Fruit fly (Drosophila melanogaster) whole organism, embryonic: ENCODE measurements around the gene CG13380.

ENCODE experiments used
- Aef1 ChIP-seq: fragments of 200-800 bp; sonication (Bioruptor generic); IDR thresholded peaks from 3 replicates; pipeline ENCODE4 v1.3.6; 2022; ENCODE audit warnings: missing biosample characterization, missing genetic modification characterization
- C15 ChIP-seq: fragments of 200-800 bp; sonication (Bioruptor generic); IDR thresholded peaks from 3 replicates; pipeline ENCODE4 v1.3.6; 2022; ENCODE audit warnings: missing biosample characterization, missing genetic modification characterization
- CG10543 ChIP-seq: fragments of 200-800 bp; sonication (Bioruptor generic); optimal IDR thresholded peaks from 3 replicates; lab custom pipeline; 2017; ENCODE audit warnings: missing biosample characterization, mild to moderate bottlenecking, missing genetic modification characterization, moderate library complexity
- CG12769 ChIP-seq: fragments of 200-800 bp; sonication (Bioruptor generic); optimal IDR thresholded peaks from 2 replicates; lab custom pipeline; 2019; ENCODE audit warnings: missing biosample characterization, mild to moderate bottlenecking, missing genetic modification characterization, moderate library complexity
- CG14441 ChIP-seq: fragments of 200-800 bp; sonication (Bioruptor generic); IDR thresholded peaks from 2 replicates; pipeline ENCODE4 v1.3.6; 2022; ENCODE audit warnings: missing biosample characterization, missing genetic modification characterization
- CG15514 ChIP-seq: fragments of 200-800 bp; sonication (Bioruptor generic); optimal IDR thresholded peaks from 3 replicates; lab custom pipeline; 2017; ENCODE audit warnings: missing biosample characterization, missing genetic modification characterization, mild to moderate bottlenecking, moderate library complexity, missing genetic modification reagents
- CG17385 ChIP-seq: fragments of 200-800 bp; sonication (Bioruptor generic); optimal IDR thresholded peaks from 3 replicates; lab custom pipeline; 2018; ENCODE audit warnings: missing biosample characterization, mild to moderate bottlenecking, missing genetic modification characterization
- CG18011 ChIP-seq: fragments of 200-800 bp; sonication (Bioruptor generic); optimal IDR thresholded peaks from 2 replicates; lab custom pipeline; 2017; ENCODE audit warnings: missing biosample characterization, missing genetic modification characterization, mild to moderate bottlenecking, moderate library complexity, missing genotype
- CG18619 ChIP-seq: fragments of 200-800 bp; sonication (Bioruptor generic); optimal IDR thresholded peaks from 3 replicates; lab custom pipeline; 2017; ENCODE audit warnings: missing biosample characterization, mild to moderate bottlenecking, missing genetic modification characterization
- CG6272 ChIP-seq: fragments of 200-800 bp; sonication (Bioruptor generic); IDR thresholded peaks from 2 replicates; pipeline ENCODE4 v1.3.6; 2022; ENCODE audit warnings: missing biosample characterization, missing genetic modification characterization
- CG8290 ChIP-seq, 3 experiments: fragments of 200-800 bp; sonication (Bioruptor generic); optimal IDR thresholded peaks; 2 replicates each; lab custom pipeline; 2016 to 2019; ENCODE audit warnings: missing biosample characterization in 3 of 3, missing genetic modification characterization in 3 of 3, mild to moderate bottlenecking in 2 of 3, moderate library complexity in 1 of 3
- GATAe ChIP-seq: fragments of 200-800 bp; sonication (Bioruptor generic); conservative IDR thresholded peaks from 2 replicates; pipeline ENCODE4 v1.3.6; 2022; ENCODE audit warnings: missing biosample characterization, missing genetic modification characterization
- HmgZ ChIP-seq: fragments of 200-800 bp; sonication (Bioruptor generic); optimal IDR thresholded peaks from 2 replicates; lab custom pipeline; 2018; ENCODE audit warnings: missing biosample characterization, mild to moderate bottlenecking, missing genetic modification characterization
- Hmr ChIP-seq: fragments of 200-800 bp; sonication (Bioruptor generic); optimal IDR thresholded peaks from 3 replicates; lab custom pipeline; 2017; ENCODE audit warnings: mild to moderate bottlenecking, missing biosample characterization, missing genetic modification reagents, missing genetic modification characterization
- Hr78 ChIP-seq, 2 experiments: fragments of 200-800 bp in 1 of 2; fragments of >200 bp in 1 of 2; sonication (Bioruptor generic) in 1 of 2; optimal IDR thresholded peaks; 2 replicates each; lab custom pipeline; 2017 to 2019; ENCODE audit warnings: missing biosample characterization in 2 of 2, missing genetic modification characterization in 2 of 2, mild to moderate bottlenecking in 1 of 2, moderate library complexity in 1 of 2
- Med ChIP-seq: fragments of 200-800 bp; sonication (Bioruptor generic); peaks from one replicate; lab custom pipeline; 2016; ENCODE audit warnings: missing biosample characterization, missing genetic modification characterization, mild to moderate bottlenecking, inconsistent platforms, moderate library complexity
- Neu2 ChIP-seq: fragments of 200-800 bp; sonication (Bioruptor generic); optimal IDR thresholded peaks from 3 replicates; lab custom pipeline; 2016; ENCODE audit warnings: missing biosample characterization, missing genetic modification characterization, borderline replicate concordance
- PHDP ChIP-seq: fragments of 200-800 bp; sonication (Bioruptor generic); optimal IDR thresholded peaks from 3 replicates; lab custom pipeline; 2018; ENCODE audit warnings: missing biosample characterization, mild to moderate bottlenecking, missing genetic modification characterization, moderate library complexity
- Pdp1 ChIP-seq, 2 experiments: fragments of 200-800 bp; sonication (Bioruptor generic); optimal IDR thresholded peaks; 3 replicates each; lab custom pipeline; 2016; ENCODE audit warnings: missing biosample characterization in 2 of 2, missing genetic modification characterization in 2 of 2, mild to moderate bottlenecking in 1 of 2, moderate library complexity in 1 of 2
- Rx ChIP-seq: fragments of 200-800 bp; sonication (Bioruptor generic); IDR thresholded peaks from 2 replicates; pipeline ENCODE4 v1.3.6; 2022; ENCODE audit warnings: missing biosample characterization, missing genetic modification characterization
- Spps ChIP-seq: fragments of 200-800 bp; sonication (Bioruptor generic); optimal IDR thresholded peaks from 2 replicates; lab custom pipeline; 2018; ENCODE audit warnings: missing biosample characterization, mild to moderate bottlenecking, missing genetic modification characterization
- Vsx1 ChIP-seq: fragments of 200-800 bp; sonication (Bioruptor generic); optimal IDR thresholded peaks from 2 replicates; lab custom pipeline; 2017; ENCODE audit warnings: missing biosample characterization, mild to moderate bottlenecking, missing genetic modification characterization, missing genetic modification reagents
- caup ChIP-seq: fragments of 200-800 bp; sonication (Bioruptor generic); optimal IDR thresholded peaks from 3 replicates; lab custom pipeline; 2017; ENCODE audit warnings: missing biosample characterization, mild to moderate bottlenecking, missing genetic modification characterization, moderate library complexity; ENCODE audit not compliant: severe bottlenecking
- chinmo ChIP-seq: fragments of 200-800 bp; sonication (Bioruptor generic); IDR thresholded peaks from 4 replicates; pipeline ENCODE4 v1.3.6; 2022; ENCODE audit warnings: missing biosample characterization, missing genetic modification characterization; ENCODE audit not compliant: partially characterized antibody
- croc ChIP-seq: fragments of 200-800 bp; sonication (Bioruptor generic); conservative IDR thresholded peaks from 3 replicates; pipeline ENCODE4 v1.3.6; 2022; ENCODE audit warnings: missing biosample characterization, missing genetic modification characterization
- crol ChIP-seq: fragments of 200-800 bp; sonication (Bioruptor generic); IDR thresholded peaks from 2 replicates; pipeline ENCODE4 v1.3.6; 2022; ENCODE audit warnings: missing biosample characterization, missing genetic modification characterization
- cwo ChIP-seq: fragments of 200-800 bp; sonication (Bioruptor generic); optimal IDR thresholded peaks from 3 replicates; lab custom pipeline; 2017; ENCODE audit warnings: missing biosample characterization, missing genetic modification characterization, mild to moderate bottlenecking, moderate library complexity, missing genetic modification reagents
- exex ChIP-seq: fragments of 200-800 bp; sonication (Bioruptor generic); optimal IDR thresholded peaks from 4 replicates; lab custom pipeline; 2018; ENCODE audit warnings: missing biosample characterization, mild to moderate bottlenecking, missing genetic modification characterization, moderate library complexity
- grn ChIP-seq: fragments of 200-800 bp; sonication (Bioruptor generic); optimal IDR thresholded peaks from 3 replicates; lab custom pipeline; 2017; ENCODE audit warnings: missing biosample characterization, missing genetic modification characterization
- lab ChIP-seq: fragments of 200-800 bp; sonication (Bioruptor generic); optimal IDR thresholded peaks from 3 replicates; lab custom pipeline; 2017; ENCODE audit warnings: missing biosample characterization, missing genetic modification characterization, mild to moderate bottlenecking, moderate library complexity, missing genetic modification reagents
- lola ChIP-seq, 3 experiments: fragments of >200 bp in 2 of 3; fragments of 200-800 bp in 1 of 3; sonication (Bioruptor generic) in 1 of 3; optimal IDR thresholded peaks; 2 replicates each; lab custom pipeline; 2017 to 2019; ENCODE audit warnings: missing biosample characterization in 3 of 3, missing genetic modification characterization in 3 of 3, mild to moderate bottlenecking in 1 of 3, moderate library complexity in 1 of 3
- mirr ChIP-seq: fragments of 200-800 bp; sonication (Bioruptor generic); optimal IDR thresholded peaks from 3 replicates; lab custom pipeline; 2018; ENCODE audit warnings: missing biosample characterization, mild to moderate bottlenecking, missing genetic modification characterization
- org-1 ChIP-seq: fragments of 200-800 bp; sonication (Bioruptor generic); optimal IDR thresholded peaks from 2 replicates; lab custom pipeline; 2017; ENCODE audit warnings: missing biosample characterization, missing genetic modification characterization
- pros ChIP-seq: fragments of 200-800 bp; sonication (Bioruptor generic); optimal IDR thresholded peaks from 3 replicates; lab custom pipeline; 2019; ENCODE audit warnings: missing biosample characterization, mild to moderate bottlenecking, missing genetic modification characterization, moderate library complexity
- sd ChIP-seq: fragments of 200-800 bp; sonication (Bioruptor generic); optimal IDR thresholded peaks from 3 replicates; lab custom pipeline; 2018; ENCODE audit warnings: missing biosample characterization, mild to moderate bottlenecking, missing genetic modification characterization, moderate library complexity
- stwl ChIP-seq: fragments of 200-800 bp; sonication (Bioruptor generic); optimal IDR thresholded peaks from 3 replicates; lab custom pipeline; 2018; ENCODE audit warnings: missing biosample characterization, mild to moderate bottlenecking, missing genetic modification characterization, moderate library complexity
- sug ChIP-seq: fragments of 200-800 bp; optimal IDR thresholded peaks from 2 replicates; lab custom pipeline; 2019; ENCODE audit warnings: missing biosample characterization, mild to moderate bottlenecking, missing genetic modification characterization, moderate library complexity
- tna ChIP-seq: fragments of 200-800 bp; sonication (Bioruptor generic); IDR thresholded peaks from 2 replicates; pipeline ENCODE4 v1.3.6; 2022; ENCODE audit warnings: missing biosample characterization, missing genetic modification characterization; ENCODE audit not compliant: partially characterized antibody
- tup ChIP-seq: fragments of 200-800 bp; sonication (Bioruptor generic); optimal IDR thresholded peaks from 2 replicates; lab custom pipeline; 2016; ENCODE audit warnings: missing biosample characterization, mild to moderate bottlenecking, missing genetic modification characterization, moderate library complexity

CG13380 gene

DNA sequence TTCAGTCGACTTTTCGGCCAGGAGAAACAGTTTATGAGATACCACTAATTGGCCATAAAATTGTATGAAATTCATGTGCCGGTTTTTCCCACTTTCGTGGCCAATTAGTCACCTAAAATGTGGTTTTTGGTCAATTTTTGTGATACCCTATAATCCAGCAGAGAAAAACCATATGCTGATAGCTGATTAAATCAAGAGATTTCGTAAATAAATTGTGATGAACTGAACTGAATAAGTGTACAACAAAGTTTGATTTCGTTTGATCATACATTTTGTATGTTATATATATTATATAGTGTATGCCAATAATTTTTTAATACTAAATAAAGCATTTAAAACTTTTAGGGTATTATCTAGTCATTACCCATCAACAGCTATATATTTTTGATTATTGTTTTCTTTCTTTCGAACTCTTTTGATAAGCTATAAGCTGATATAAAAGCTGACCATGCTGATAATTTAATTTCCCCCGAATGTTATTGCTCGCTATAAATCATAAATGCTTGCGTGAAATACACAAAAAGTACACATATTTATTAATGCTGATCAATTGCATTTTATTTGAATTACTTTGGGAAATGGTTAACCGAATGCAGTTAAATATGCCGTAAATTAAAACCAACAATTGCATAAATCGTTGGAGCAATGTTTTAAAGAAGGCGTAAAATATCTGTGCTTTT, 17.2 kb upstream of the CG13380 start (continued):
- TF ChIP-seq PHDP (tag; lab: Kevin White, UChicago), result peak; percentile 24
- no peak for TF ChIP-seq Rx (GFP tag; lab: Robert Waterston, UW)
- TF ChIP-seq Neu2 (GFP tag; lab: Kevin White, UChicago), result peak; percentile 40

DNA sequence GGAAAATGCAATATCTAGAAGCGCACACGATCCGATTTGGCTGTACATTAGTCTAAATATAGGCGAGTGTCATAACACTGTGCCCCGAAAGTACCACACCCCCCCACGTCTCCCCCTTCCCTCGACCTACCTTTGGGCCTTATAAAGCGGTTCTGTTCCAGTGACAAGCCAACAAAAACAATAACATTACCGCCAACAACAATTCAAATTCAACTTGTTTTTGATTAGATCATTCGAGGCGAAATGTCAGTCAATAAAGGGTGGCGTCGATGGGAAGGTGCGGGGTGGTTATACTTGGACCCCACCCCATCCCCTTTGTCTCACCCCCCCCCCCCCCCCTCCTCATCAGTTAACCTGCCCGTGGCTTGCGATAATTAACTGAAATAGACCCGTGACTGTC, 15.3 kb upstream of the CG13380 start:
- TF ChIP-seq Rx (GFP tag; lab: Robert Waterston, UW), result no peak; the same call in 1 of the 2 replicates
- peak; percentile 95 for TF ChIP-seq crol
- TF ChIP-seq croc, result no peak
- peak in 1 of 2 experiments; percentile 33 for TF ChIP-seq Hr78 (GFP tag; optimal IDR thresholded peaks at IDR 0.05; lab: Kevin White, UChicago)
- TF ChIP-seq CG12769, result peak; percentile 54
- TF ChIP-seq stwl, result no peak
- peak; percentile 56 for TF ChIP-seq sug (tag; lab: Kevin White, UChicago)
- peak; percentile 5 for TF ChIP-seq pros (GFP tag; lab: Kevin White, UChicago)
- TF ChIP-seq Med, result peak; percentile 16
- TF ChIP-seq CG6272 (GFP tag; lab: Robert Waterston, UW), result no peak
- peak; percentile 3 for TF ChIP-seq CG15514 (GFP tag; lab: Kevin White, UChicago)
- TF ChIP-seq CG14441 (GFP tag; lab: Robert Waterston, UW), result peak; percentile 36; the same call in 1 of the 2 replicates
- 0 out of 2 replicates have a peak, but pooled peaks have one; percentile 10 for TF ChIP-seq tna (GFP tag; lab: Robert Waterston, UW)
- no peak for TF ChIP-seq lola (GFP tag; optimal IDR thresholded peaks at IDR 0.05; lab: Kevin White, UChicago)
- TF ChIP-seq tup (GFP tag; lab: Kevin White, UChicago), result no peak
- TF ChIP-seq chinmo (GFP tag; lab: Robert Waterston, UW), result 0 out of 4 replicates have a peak, but pooled peaks have one; percentile 28
- TF ChIP-seq CG8290 (GFP tag; optimal IDR thresholded peaks at IDR 0.05; lab: Kevin White, UChicago), result no peak
- TF ChIP-seq CG8290 (tag; optimal IDR thresholded peaks at IDR 0.05; lab: Kevin White, UChicago), result peak in 1 of 2 experiments; percentile 49
- TF ChIP-seq C15 (GFP tag; lab: Robert Waterston, UW), result no peak
- peak; percentile 0 for TF ChIP-seq Hmr (GFP tag; lab: Kevin White, UChicago)
- 0 out of 3 replicates have a peak, but pooled peaks have one; percentile 24 for TF ChIP-seq Aef1 (GFP tag; lab: Robert Waterston, UW)
- TF ChIP-seq Spps (tag; lab: Kevin White, UChicago), result no peak
- peak; percentile 3 for TF ChIP-seq CG18619 (GFP tag; lab: Kevin White, UChicago)
- peak; percentile 64 for TF ChIP-seq lab (GFP tag; lab: Kevin White, UChicago)
- TF ChIP-seq exex (tag; lab: Kevin White, UChicago), result peak; percentile 62
- TF ChIP-seq CG18011, result peak; percentile 2
- peak; percentile 27 for TF ChIP-seq sd (tag; lab: Kevin White, UChicago)
- TF ChIP-seq org-1 (GFP tag; lab: Kevin White, UChicago), result no peak
- TF ChIP-seq grn (GFP tag; lab: Kevin White, UChicago), result peak; percentile 72
- peak; percentile 11 for TF ChIP-seq HmgZ (tag; lab: Kevin White, UChicago)
- TF ChIP-seq caup (GFP tag; lab: Kevin White, UChicago), result peak; percentile 67
- TF ChIP-seq Pdp1 (GFP tag; optimal IDR thresholded peaks at IDR 0.05; lab: Kevin White, UChicago), result peak in 1 of 2 experiments; percentile 38
- peak; percentile 51 for TF ChIP-seq Vsx1
- TF ChIP-seq CG17385 (GFP tag; lab: Kevin White, UChicago), result no peak
- TF ChIP-seq mirr (GFP tag; lab: Kevin White, UChicago), result peak; percentile 73
- peak; percentile 81 for TF ChIP-seq cwo (GFP tag; lab: Kevin White, UChicago)
- TF ChIP-seq GATAe (GFP tag; lab: Robert Waterston, UW), result 0 out of 2 replicates have a peak, but pooled peaks have one; percentile 11
- TF ChIP-seq CG10543 (GFP tag; lab: Kevin White, UChicago), result peak; percentile 60
